Fruit fly (Drosophila melanogaster) whole organism: ENCODE measurements around the gene Srg1.

Experiments
- CG8478 ChIP-seq: fragments of >200 bp; optimal IDR thresholded peaks from 2 replicates; lab custom pipeline; 2018; ENCODE audit warnings: inconsistent platforms
- Dll ChIP-seq: fragments of >200 bp; optimal IDR thresholded peaks from 2 replicates; lab custom pipeline; 2017
- EcR ChIP-seq, 2 experiments: fragments of >200 bp; optimal IDR thresholded peaks; 2 replicates each; lab custom pipeline; 2017; ENCODE audit warnings: missing biosample characterization in 2 of 2, missing genetic modification characterization in 2 of 2, missing genetic modification reagents in 2 of 2
- pan ChIP-seq: fragments of >200 bp; optimal IDR thresholded peaks from 2 replicates; lab custom pipeline; 2017
- psq ChIP-seq: fragments of >200 bp; optimal IDR thresholded peaks from 2 replicates; lab custom pipeline; 2017
- usp ChIP-seq: fragments of >200 bp; optimal IDR thresholded peaks from 2 replicates; lab custom pipeline; 2017; ENCODE audit warnings: missing biosample characterization, missing genetic modification characterization, mixed read lengths

DNA sequence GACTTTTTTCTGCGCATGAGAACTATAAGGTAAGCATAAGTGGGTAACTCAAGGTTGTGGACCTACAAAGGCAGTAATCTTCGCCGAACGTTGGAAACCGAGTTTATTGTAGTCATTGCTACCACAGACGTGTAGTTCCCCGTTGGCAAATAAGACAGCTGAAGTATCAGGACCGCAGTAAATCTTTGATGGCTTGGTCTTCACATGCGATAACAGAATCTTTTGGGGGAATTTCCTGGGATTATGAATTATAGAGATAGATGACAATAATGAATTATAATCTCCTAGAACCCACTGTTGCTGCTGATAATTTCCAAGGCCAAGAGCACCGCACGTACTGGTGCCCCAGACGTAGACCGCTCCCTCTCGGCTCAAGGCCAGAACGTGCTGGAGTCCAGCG lies 41.5 kb downstream of the Srg1 start:
- TF ChIP-seq pan, result no peak
- no peak for TF ChIP-seq usp (GFP tag; lab: Kevin White, UChicago)
- no peak for TF ChIP-seq EcR (GFP tag; optimal IDR thresholded peaks at IDR 0.05; lab: Kevin White, UChicago)
- TF ChIP-seq psq (lab: Kevin White, UChicago), result no peak
- no peak for TF ChIP-seq CG8478 (lab: Kevin White, UChicago)
- no peak for TF ChIP-seq Dll (lab: Kevin White, UChicago)
